Fruit fly (Drosophila melanogaster) whole organism, embryonic: ENCODE measurements around the gene Pa1.
A peak's percentile ranks its signal among the peaks of the same experiment; 100 is the strongest.

Experiments used
- Ada2b ChIP-seq: fragments of 200-800 bp; sonication (Bioruptor generic); IDR thresholded peaks from 2 replicates; pipeline ENCODE4 v1.3.6; 2022; ENCODE audit warnings: missing biosample characterization, missing genetic modification characterization
- Awh ChIP-seq: fragments of 200-800 bp; sonication (Bioruptor generic); IDR thresholded peaks from 2 replicates; pipeline ENCODE4, ENCODE4 v1.3.6; 2022; ENCODE audit warnings: missing biosample characterization, missing genetic modification characterization
- Bdp1 ChIP-seq: fragments of 200-800 bp; sonication (Bioruptor generic); optimal IDR thresholded peaks from 3 replicates; lab custom pipeline; 2016; ENCODE audit warnings: missing biosample characterization, missing genetic modification characterization
- CG10147 ChIP-seq: fragments of 200-800 bp; sonication (Bioruptor generic); optimal IDR thresholded peaks from 2 replicates; lab custom pipeline; 2019; ENCODE audit warnings: missing biosample characterization, mild to moderate bottlenecking, missing genetic modification characterization, moderate library complexity
- CG1024 ChIP-seq: fragments of 200-800 bp; sonication (Bioruptor generic); IDR thresholded peaks from 2 replicates; pipeline ENCODE4 v1.3.6; 2022; ENCODE audit warnings: missing biosample characterization, missing genetic modification characterization
- CG10274 ChIP-seq: fragments of 200-800 bp; sonication (Bioruptor generic); optimal IDR thresholded peaks from 3 replicates; lab custom pipeline; 2017; ENCODE audit warnings: missing biosample characterization, mild to moderate bottlenecking, missing genetic modification characterization
- CG10979 ChIP-seq: fragments of 200-800 bp; sonication (Bioruptor generic); optimal IDR thresholded peaks from 2 replicates; lab custom pipeline; 2018; ENCODE audit warnings: missing biosample characterization, mild to moderate bottlenecking, missing genetic modification characterization, moderate library complexity
- CG12071 ChIP-seq: fragments of 200-800 bp; sonication (Bioruptor generic); optimal IDR thresholded peaks from 3 replicates; lab custom pipeline; 2018; ENCODE audit warnings: missing biosample characterization, mild to moderate bottlenecking, missing genetic modification characterization
- CG14050 ChIP-seq: fragments of 200-800 bp; sonication (Bioruptor generic); IDR thresholded peaks from 3 replicates; pipeline ENCODE4 v1.3.6; 2022; ENCODE audit warnings: missing biosample characterization, missing genetic modification characterization
- CG17361 ChIP-seq: fragments of 200-800 bp; sonication (Bioruptor generic); IDR thresholded peaks from 3 replicates; pipeline ENCODE4 v1.3.6; 2022; ENCODE audit warnings: missing biosample characterization, missing genetic modification characterization
- CG18599 ChIP-seq: fragments of 200-800 bp; sonication (Bioruptor generic); optimal IDR thresholded peaks from 3 replicates; lab custom pipeline; 2017; ENCODE audit warnings: missing biosample characterization, missing genetic modification characterization, mild to moderate bottlenecking, moderate library complexity, missing genetic modification reagents
- CG2889 ChIP-seq: fragments of 200-800 bp; sonication (Bioruptor generic); IDR thresholded peaks from 3 replicates; pipeline ENCODE4 v1.3.6; 2022; ENCODE audit warnings: missing biosample characterization, missing genetic modification characterization
- CG30020 ChIP-seq: fragments of 200-800 bp; optimal IDR thresholded peaks from 2 replicates; lab custom pipeline; 2019; ENCODE audit warnings: missing biosample characterization, mild to moderate bottlenecking, missing genetic modification characterization, moderate library complexity
- CG3281 ChIP-seq: fragments of 200-800 bp; sonication (Bioruptor generic); optimal IDR thresholded peaks from 3 replicates; lab custom pipeline; 2017; ENCODE audit warnings: missing biosample characterization, mild to moderate bottlenecking, missing genetic modification characterization
- CG3726 ChIP-seq: fragments of 200-800 bp; sonication (Bioruptor generic); IDR thresholded peaks from 3 replicates; pipeline ENCODE4, ENCODE4 v1.3.6; 2022; ENCODE audit warnings: missing biosample characterization, missing genetic modification characterization
- CG7839 ChIP-seq: fragments of 200-800 bp; sonication (Bioruptor generic); optimal IDR thresholded peaks from 3 replicates; lab custom pipeline; 2018; ENCODE audit warnings: missing biosample characterization, mild to moderate bottlenecking, missing genetic modification characterization, moderate library complexity
- CG8359 ChIP-seq: fragments of 200-800 bp; sonication (Bioruptor generic); optimal IDR thresholded peaks from 2 replicates; lab custom pipeline; 2017; ENCODE audit warnings: missing biosample characterization, mild to moderate bottlenecking, missing genetic modification characterization, borderline replicate concordance
- CG8478 ChIP-seq: fragments of >200 bp; optimal IDR thresholded peaks from 2 replicates; lab custom pipeline; 2018
- CG9609 ChIP-seq: fragments of 200-800 bp; sonication (Bioruptor generic); optimal IDR thresholded peaks from 3 replicates; lab custom pipeline; 2016; ENCODE audit warnings: missing biosample characterization, missing genetic modification characterization
- CkIIα-i1 ChIP-seq: fragments of 200-800 bp; sonication (Bioruptor generic); IDR thresholded peaks from 2 replicates; pipeline ENCODE4 v1.3.6; 2022; ENCODE audit warnings: missing biosample characterization, missing genetic modification characterization
- Dfd ChIP-seq, 2 experiments: fragments of >200 bp; optimal IDR thresholded peaks; 2 replicates each; lab custom pipeline; 2017; ENCODE audit warnings: missing biosample characterization in 2 of 2, missing genetic modification characterization in 2 of 2
- ERR ChIP-seq: fragments of 200-800 bp; sonication (Bioruptor generic); optimal IDR thresholded peaks from 2 replicates; lab custom pipeline; 2016; ENCODE audit warnings: missing biosample characterization, missing genetic modification characterization
- Fer1 ChIP-seq: fragments of 200-800 bp; sonication (Bioruptor generic); optimal IDR thresholded peaks from 2 replicates; lab custom pipeline; 2017; ENCODE audit warnings: missing biosample characterization, mild to moderate bottlenecking, missing genetic modification characterization
- HHEX ChIP-seq: fragments of 200-800 bp; sonication (Bioruptor generic); optimal IDR thresholded peaks from 3 replicates; lab custom pipeline; 2017; ENCODE audit warnings: missing biosample characterization, mild to moderate bottlenecking, missing genetic modification characterization, missing genetic modification reagents
- HLHmδ ChIP-seq: fragments of 200-800 bp; sonication (Bioruptor generic); optimal IDR thresholded peaks from 2 replicates; lab custom pipeline; 2018; ENCODE audit warnings: missing biosample characterization, mild to moderate bottlenecking, missing genetic modification characterization, moderate library complexity
- Hand ChIP-seq: fragments of 200-800 bp; sonication (Bioruptor generic); optimal IDR thresholded peaks from 2 replicates; lab custom pipeline; 2017; ENCODE audit warnings: mild to moderate bottlenecking, missing biosample characterization, missing genetic modification reagents, missing genetic modification characterization
- Jarid2 ChIP-seq: fragments of 200-800 bp; sonication (Bioruptor generic); optimal IDR thresholded peaks from 3 replicates; lab custom pipeline; 2017; ENCODE audit warnings: mild to moderate bottlenecking, missing biosample characterization, missing genetic modification reagents, missing genetic modification characterization
- Pdp1 ChIP-seq, 2 experiments: fragments of 200-800 bp; sonication (Bioruptor generic); optimal IDR thresholded peaks; 3 replicates each; lab custom pipeline; 2016; ENCODE audit warnings: missing biosample characterization in 2 of 2, missing genetic modification characterization in 2 of 2, mild to moderate bottlenecking in 1 of 2, moderate library complexity in 1 of 2
- Ravus ChIP-seq: fragments of 200-800 bp; sonication (Bioruptor generic); IDR thresholded peaks from 2 replicates; pipeline ENCODE4 v1.3.6; 2022; ENCODE audit warnings: missing biosample characterization, missing genetic modification characterization
- Rfx ChIP-seq: fragments of 200-800 bp; sonication (Bioruptor generic); IDR thresholded peaks from 2 replicates; pipeline ENCODE4 v1.3.6; 2022; ENCODE audit warnings: missing biosample characterization, missing genetic modification characterization
- ase ChIP-seq: fragments of 200-800 bp; sonication (Bioruptor generic); IDR thresholded peaks from 3 replicates; pipeline ENCODE4 v1.3.6; 2022; ENCODE audit warnings: missing biosample characterization, missing genetic modification characterization
- az2 ChIP-seq: fragments of 200-800 bp; sonication (Bioruptor generic); optimal IDR thresholded peaks from 3 replicates; lab custom pipeline; 2016; ENCODE audit warnings: missing biosample characterization, missing genetic modification characterization
- bigmax ChIP-seq: fragments of 200-800 bp; sonication (Bioruptor generic); optimal IDR thresholded peaks from 2 replicates; lab custom pipeline; 2018; ENCODE audit warnings: missing biosample characterization, mild to moderate bottlenecking, missing genetic modification characterization
- bowl ChIP-seq: fragments of 200-800 bp; sonication (Bioruptor generic); IDR thresholded peaks from 2 replicates; pipeline ENCODE4 v1.3.6; 2022; ENCODE audit warnings: missing biosample characterization, missing genetic modification characterization
- cato ChIP-seq: fragments of 200-800 bp; sonication (Bioruptor generic); optimal IDR thresholded peaks from 2 replicates; lab custom pipeline; 2016; ENCODE audit warnings: missing biosample characterization, missing genetic modification characterization, borderline replicate concordance
- fd64A ChIP-seq: fragments of 200-800 bp; sonication (Bioruptor generic); optimal IDR thresholded peaks from 3 replicates; lab custom pipeline; 2018; ENCODE audit warnings: missing biosample characterization, mild to moderate bottlenecking, missing genetic modification characterization
- gt ChIP-seq: fragments of 200-800 bp; sonication (Bioruptor generic); IDR thresholded peaks from 2 replicates; pipeline ENCODE4 v1.3.6; 2022; ENCODE audit warnings: missing biosample characterization, missing genetic modification characterization
- insv ChIP-seq, 2 experiments: fragments of 200-800 bp; sonication (Bioruptor generic); optimal IDR thresholded peaks; 3 replicates each; lab custom pipeline; 2016 to 2018; ENCODE audit warnings: missing biosample characterization in 2 of 2, missing genetic modification characterization in 2 of 2
- klu ChIP-seq: fragments of 200-800 bp; sonication (Bioruptor generic); IDR thresholded peaks from 2 replicates; pipeline ENCODE4 v1.3.6; 2022; ENCODE audit warnings: missing biosample characterization, missing genetic modification characterization
- knrl ChIP-seq: fragments of 200-800 bp; sonication (Bioruptor generic); IDR thresholded peaks from 3 replicates; pipeline ENCODE4 v1.3.6; 2022; ENCODE audit warnings: missing biosample characterization, missing genetic modification characterization; ENCODE audit not compliant: partially characterized antibody
- lilli ChIP-seq: fragments of 200-800 bp; sonication (Bioruptor generic); optimal IDR thresholded peaks from 3 replicates; lab custom pipeline; 2016; ENCODE audit warnings: missing biosample characterization, missing genetic modification characterization
- nerfin-1 ChIP-seq: fragments of 200-800 bp; sonication (Bioruptor generic); optimal IDR thresholded peaks from 3 replicates; lab custom pipeline; 2019; ENCODE audit warnings: missing biosample characterization, mild to moderate bottlenecking, missing genetic modification characterization, moderate library complexity
- onecut ChIP-seq: fragments of 200-800 bp; sonication (Bioruptor generic); IDR thresholded peaks from 2 replicates; pipeline ENCODE4 v1.3.6; 2022; ENCODE audit warnings: missing biosample characterization, missing genetic modification characterization
- pb ChIP-seq: fragments of 200-800 bp; sonication (Bioruptor generic); optimal IDR thresholded peaks from 3 replicates; lab custom pipeline; 2016; ENCODE audit warnings: missing biosample characterization, missing genetic modification characterization
- pum ChIP-seq: fragments of 200-800 bp; sonication (Bioruptor generic); optimal IDR thresholded peaks from 2 replicates; lab custom pipeline; 2016; ENCODE audit warnings: missing biosample characterization, missing genetic modification characterization
- salm ChIP-seq: fragments of 200-800 bp; sonication (Bioruptor generic); optimal IDR thresholded peaks from 2 replicates; lab custom pipeline; 2018; ENCODE audit warnings: missing biosample characterization, mild to moderate bottlenecking, missing genetic modification characterization
- sna ChIP-seq: fragments of 200-800 bp; sonication (Bioruptor generic); IDR thresholded peaks from 2 replicates; pipeline ENCODE4 v1.3.6; 2022; ENCODE audit warnings: missing biosample characterization, missing genetic modification characterization; ENCODE audit not compliant: partially characterized antibody
- twi ChIP-seq: fragments of 200-800 bp; optimal IDR thresholded peaks from 2 replicates; lab custom pipeline; 2019; ENCODE audit warnings: missing biosample characterization, mild to moderate bottlenecking, missing genetic modification characterization, moderate library complexity
- zfh2 ChIP-seq: fragments of 200-800 bp; sonication (Bioruptor generic); optimal IDR thresholded peaks from 2 replicates; lab custom pipeline; 2016; ENCODE audit warnings: missing biosample characterization, missing genetic modification characterization

Gene Pa1

dm6 chrX:11338973-11339867, 19.8 kb upstream of the Pa1 start (continued):
- TF ChIP-seq Pdp1 (GFP tag; optimal IDR thresholded peaks at IDR 0.05; lab: Kevin White, UChicago), result peak; percentile 58 to 65
- TF ChIP-seq CkIIα-i1 (GFP tag; lab: Robert Waterston, UW), result no peak
- 0 out of 3 replicates have a peak, but pooled peaks have one; percentile 27 for TF ChIP-seq CG2889 (GFP tag; lab: Robert Waterston, UW)
- peak; percentile 99 for TF ChIP-seq onecut (GFP tag; lab: Robert Waterston, UW)
- peak; percentile 93 for TF ChIP-seq knrl
- peak; percentile 41 for TF ChIP-seq pum
- TF ChIP-seq Awh (GFP tag; lab: Robert Waterston, UW), result no peak
- no peak for TF ChIP-seq CG3726 (GFP tag; lab: Robert Waterston, UW)
- TF ChIP-seq lilli (GFP tag; lab: Kevin White, UChicago), result peak; percentile 75
- TF ChIP-seq CG1024 (GFP tag; lab: Robert Waterston, UW), result no peak
- TF ChIP-seq bigmax (GFP tag; lab: Kevin White, UChicago), result no peak
- TF ChIP-seq CG30020 (tag; lab: Kevin White, UChicago), result peak; percentile 58
- TF ChIP-seq HLHmδ, result no peak
- TF ChIP-seq Ravus (GFP tag; lab: Robert Waterston, UW), result no peak
- peak; percentile 77 for TF ChIP-seq zfh2 (GFP tag; lab: Kevin White, UChicago)
- peak; percentile 35; the same call in 1 of the 3 replicates for TF ChIP-seq CG17361 (GFP tag; lab: Robert Waterston, UW)
- no peak for TF ChIP-seq Fer1
- peak; percentile 23 for TF ChIP-seq CG7839 (tag; lab: Kevin White, UChicago)
- TF ChIP-seq Bdp1 (GFP tag; lab: Kevin White, UChicago), result no peak
- peak; percentile 17 for TF ChIP-seq HHEX (GFP tag; lab: Kevin White, UChicago)
- no peak for TF ChIP-seq ase (GFP tag; lab: Robert Waterston, UW)
- no peak for TF ChIP-seq salm (tag; lab: Kevin White, UChicago)
- no peak for TF ChIP-seq gt (GFP tag; lab: Robert Waterston, UW)
- TF ChIP-seq CG10147 (GFP tag; lab: Kevin White, UChicago), result peak; percentile 41
- TF ChIP-seq CG14050 (GFP tag; lab: Robert Waterston, UW), result no peak
- TF ChIP-seq Ada2b (GFP tag; lab: Robert Waterston, UW), result no peak
- TF ChIP-seq CG8359 (GFP tag; lab: Kevin White, UChicago), result no peak
- no peak for TF ChIP-seq bowl (GFP tag; lab: Robert Waterston, UW)
- TF ChIP-seq CG10979 (tag; lab: Kevin White, UChicago), result no peak
- no peak for TF ChIP-seq CG12071
- TF ChIP-seq klu (GFP tag; lab: Robert Waterston, UW), result no peak
- peak; percentile 84 to 98 for TF ChIP-seq insv (GFP tag; optimal IDR thresholded peaks at IDR 0.05; lab: Kevin White, UChicago)
- peak; percentile 39 for TF ChIP-seq CG9609 (GFP tag; lab: Kevin White, UChicago)
- peak; percentile 6 for TF ChIP-seq cato (GFP tag; lab: Kevin White, UChicago)
- no peak for TF ChIP-seq fd64A (GFP tag; lab: Kevin White, UChicago)
- TF ChIP-seq twi (tag; lab: Kevin White, UChicago), result peak; percentile 15
- no peak for TF ChIP-seq CG3281 (GFP tag; lab: Kevin White, UChicago)
- peak; percentile 12 for TF ChIP-seq CG18599 (GFP tag; lab: Kevin White, UChicago)
- TF ChIP-seq nerfin-1 (tag; lab: Kevin White, UChicago), result no peak
- no peak for TF ChIP-seq Hand (GFP tag; lab: Kevin White, UChicago)
- no peak for TF ChIP-seq Jarid2 (GFP tag; lab: Kevin White, UChicago)
- TF ChIP-seq az2 (GFP tag; lab: Kevin White, UChicago), result peak; percentile 13
- no peak for TF ChIP-seq Dfd (GFP tag; optimal IDR thresholded peaks at IDR 0.05; lab: Kevin White, UChicago)
- no peak for TF ChIP-seq CG8478 (lab: Kevin White, UChicago)
- peak; percentile 68 for TF ChIP-seq ERR (GFP tag; lab: Kevin White, UChicago)
- TF ChIP-seq pb (GFP tag; lab: Kevin White, UChicago), result peak; percentile 33
- TF ChIP-seq Rfx (GFP tag; lab: Robert Waterston, UW), result peak; percentile 68
- TF ChIP-seq CG10274 (GFP tag; lab: Kevin White, UChicago), result no peak
- peak; percentile 83 for TF ChIP-seq sna (GFP tag; lab: Robert Waterston, UW)
